Fruit fly (Drosophila melanogaster) whole organism, embryonic: ENCODE measurements around the gene S6KL.

ENCODE experiments used
- ATbp ChIP-seq: fragments of 200-800 bp; sonication (Bioruptor generic); optimal IDR thresholded peaks from 2 replicates; lab custom pipeline; 2017; ENCODE audit warnings: missing biosample characterization, mild to moderate bottlenecking, missing genetic modification characterization, missing genetic modification reagents
- Awh ChIP-seq: fragments of 200-800 bp; sonication (Bioruptor generic); IDR thresholded peaks from 2 replicates; pipeline ENCODE4, ENCODE4 v1.3.6; 2022; ENCODE audit warnings: missing biosample characterization, missing genetic modification characterization
- Blimp-1 ChIP-seq: fragments of 200-800 bp; sonication (Bioruptor generic); optimal IDR thresholded peaks from 3 replicates; lab custom pipeline; 2018; ENCODE audit warnings: missing biosample characterization, missing genetic modification characterization, mild to moderate bottlenecking, moderate library complexity, missing genetic modification reagents
- BtbVII ChIP-seq: fragments of 200-800 bp; sonication (Bioruptor generic); optimal IDR thresholded peaks from 3 replicates; lab custom pipeline; 2017; ENCODE audit warnings: missing biosample characterization, mild to moderate bottlenecking, missing genetic modification characterization
- CG11247 ChIP-seq: fragments of 200-800 bp; sonication (Bioruptor generic); IDR thresholded peaks from 2 replicates; pipeline ENCODE4 v1.3.6; 2022; ENCODE audit warnings: missing biosample characterization, missing genetic modification characterization
- CG13894 ChIP-seq: fragments of 200-800 bp; sonication (Bioruptor generic); optimal IDR thresholded peaks from 3 replicates; lab custom pipeline; 2018; ENCODE audit warnings: missing biosample characterization, mild to moderate bottlenecking, missing genetic modification characterization, moderate library complexity
- CG1529 ChIP-seq: fragments of 200-800 bp; sonication (Bioruptor generic); optimal IDR thresholded peaks from 3 replicates; lab custom pipeline; 2018; ENCODE audit warnings: missing biosample characterization, missing genetic modification characterization
- CG18262 ChIP-seq: fragments of 200-800 bp; optimal IDR thresholded peaks from 3 replicates; lab custom pipeline; 2019; ENCODE audit warnings: missing biosample characterization, mild to moderate bottlenecking, missing genetic modification characterization, moderate library complexity
- CG1832 ChIP-seq: fragments of 200-800 bp; sonication (Bioruptor generic); optimal IDR thresholded peaks from 2 replicates; lab custom pipeline; 2017; ENCODE audit warnings: missing biosample characterization, mild to moderate bottlenecking, missing genetic modification characterization, inconsistent platforms
- CG2202 ChIP-seq: fragments of 200-800 bp; sonication (Bioruptor generic); optimal IDR thresholded peaks from 2 replicates; lab custom pipeline; 2018; ENCODE audit warnings: missing biosample characterization, mild to moderate bottlenecking, missing genetic modification characterization
- CG2889 ChIP-seq: fragments of 200-800 bp; sonication (Bioruptor generic); IDR thresholded peaks from 3 replicates; pipeline ENCODE4 v1.3.6; 2022; ENCODE audit warnings: missing biosample characterization, missing genetic modification characterization
- CG31441 ChIP-seq: fragments of 200-800 bp; sonication (Bioruptor generic); IDR thresholded peaks from 2 replicates; pipeline ENCODE4 v1.3.6; 2022; ENCODE audit warnings: missing biosample characterization, missing genetic modification characterization
- CG4854 ChIP-seq: fragments of 200-800 bp; sonication (Bioruptor generic); optimal IDR thresholded peaks from 2 replicates; lab custom pipeline; 2016; ENCODE audit warnings: missing biosample characterization, missing genetic modification characterization, inconsistent platforms
- CG7963 ChIP-seq: fragments of 200-800 bp; sonication (Bioruptor generic); IDR thresholded peaks from 3 replicates; pipeline ENCODE4 v1.3.6; 2022; ENCODE audit warnings: missing biosample characterization, missing genetic modification characterization; ENCODE audit not compliant: partially characterized antibody
- CG8089 ChIP-seq: fragments of 200-800 bp; sonication (Bioruptor generic); optimal IDR thresholded peaks from 3 replicates; lab custom pipeline; 2016; ENCODE audit warnings: missing biosample characterization, missing genetic modification characterization
- CG9876 ChIP-seq: fragments of 200-800 bp; sonication (Bioruptor generic); optimal IDR thresholded peaks from 2 replicates; lab custom pipeline; 2016; ENCODE audit warnings: missing biosample characterization, missing genetic modification characterization
- CTCF ChIP-seq: fragments of 200-800 bp; sonication (Bioruptor generic); optimal IDR thresholded peaks from 2 replicates; lab custom pipeline; 2017; ENCODE audit warnings: missing biosample characterization, mild to moderate bottlenecking, missing genetic modification characterization, moderate library complexity
- D ChIP-seq, 2 experiments: fragments of 200-800 bp in 1 of 2; fragments of >200 bp in 1 of 2; sonication (Bioruptor generic) in 1 of 2; optimal IDR thresholded peaks; 2 replicates in 1 of 2; 3 replicates in 1 of 2; lab custom pipeline; 2017; ENCODE audit warnings: mild to moderate bottlenecking in 1 of 2, missing biosample characterization in 1 of 2, missing genetic modification characterization in 1 of 2, missing genetic modification reagents in 1 of 2
- Dfd ChIP-seq, 2 experiments: fragments of >200 bp; optimal IDR thresholded peaks; 2 replicates each; lab custom pipeline; 2017; ENCODE audit warnings: missing biosample characterization in 2 of 2, missing genetic modification characterization in 2 of 2
- Elba2 ChIP-seq: fragments of 200-800 bp; sonication (Bioruptor generic); optimal IDR thresholded peaks from 3 replicates; lab custom pipeline; 2016; ENCODE audit warnings: missing biosample characterization, missing genetic modification characterization
- HmgD ChIP-seq: fragments of 200-800 bp; sonication (Bioruptor generic); optimal IDR thresholded peaks from 3 replicates; lab custom pipeline; 2016; ENCODE audit warnings: missing biosample characterization, missing genetic modification characterization
- Hr51 ChIP-seq, 2 experiments: fragments of 200-800 bp; sonication (Bioruptor generic); optimal IDR thresholded peaks; 2 replicates in 1 of 2; 3 replicates in 1 of 2; lab custom pipeline; 2016 to 2018; ENCODE audit warnings: missing biosample characterization in 2 of 2, missing genetic modification characterization in 2 of 2, mild to moderate bottlenecking in 1 of 2, moderate library complexity in 1 of 2
- Kr ChIP-seq: fragments of 200-800 bp; sonication (Bioruptor generic); optimal IDR thresholded peaks from 2 replicates; lab custom pipeline; 2017; ENCODE audit warnings: missing biosample characterization, mild to moderate bottlenecking, missing genetic modification characterization
- Lim3 ChIP-seq: fragments of 200-800 bp; sonication (Bioruptor generic); IDR thresholded peaks from 2 replicates; pipeline ENCODE4 v1.3.6; 2022; ENCODE audit warnings: missing biosample characterization, missing genetic modification characterization
- NK7.1 ChIP-seq: fragments of 200-800 bp; sonication (Bioruptor generic); optimal IDR thresholded peaks from 3 replicates; lab custom pipeline; 2016; ENCODE audit warnings: missing biosample characterization, missing genetic modification characterization
- Oli ChIP-seq: fragments of 200-800 bp; sonication (Bioruptor generic); optimal IDR thresholded peaks from 2 replicates; lab custom pipeline; 2018; ENCODE audit warnings: missing biosample characterization, mild to moderate bottlenecking, missing genetic modification characterization, moderate library complexity
- Side ChIP-seq: fragments of 200-800 bp; sonication (Bioruptor generic); optimal IDR thresholded peaks from 2 replicates; lab custom pipeline; 2016; ENCODE audit warnings: missing biosample characterization, missing genetic modification characterization
- Spps ChIP-seq: fragments of 200-800 bp; sonication (Bioruptor generic); optimal IDR thresholded peaks from 2 replicates; lab custom pipeline; 2018; ENCODE audit warnings: missing biosample characterization, mild to moderate bottlenecking, missing genetic modification characterization
- Taf1 ChIP-seq: fragments of 200-800 bp; sonication (Bioruptor generic); IDR thresholded peaks from 2 replicates; pipeline ENCODE4 v1.3.6; 2022; ENCODE audit warnings: missing biosample characterization, missing genetic modification characterization
- ap ChIP-seq: fragments of 200-800 bp; sonication (Bioruptor generic); IDR thresholded peaks from 2 replicates; pipeline ENCODE4 v1.3.6; 2022; ENCODE audit warnings: missing biosample characterization, missing genetic modification characterization
- bsh ChIP-seq, 2 experiments: fragments of 200-800 bp; sonication (Bioruptor generic); optimal IDR thresholded peaks; 2 replicates each; lab custom pipeline; 2017 to 2018; ENCODE audit warnings: mild to moderate bottlenecking in 2 of 2, missing biosample characterization in 2 of 2, missing genetic modification characterization in 2 of 2, moderate library complexity in 1 of 2
- da ChIP-seq: fragments of 200-800 bp; sonication (Bioruptor generic); optimal IDR thresholded peaks from 2 replicates; lab custom pipeline; 2016; ENCODE audit warnings: missing biosample characterization, missing genetic modification characterization
- dati ChIP-seq: fragments of 200-800 bp; sonication (Bioruptor generic); IDR thresholded peaks from 2 replicates; pipeline ENCODE4 v1.3.6; 2022; ENCODE audit warnings: missing biosample characterization, missing genetic modification characterization
- dpn ChIP-seq, 2 experiments: fragments of 200-800 bp; sonication (Bioruptor generic); optimal IDR thresholded peaks; 3 replicates each; lab custom pipeline; 2016; ENCODE audit warnings: missing biosample characterization in 2 of 2, missing genetic modification characterization in 2 of 2
- ftz-f1 ChIP-seq: fragments of 200-800 bp; sonication (Bioruptor generic); optimal IDR thresholded peaks from 2 replicates; lab custom pipeline; 2016; ENCODE audit warnings: missing biosample characterization, missing genetic modification characterization
- gem ChIP-seq: fragments of 200-800 bp; sonication (Bioruptor generic); optimal IDR thresholded peaks from 2 replicates; lab custom pipeline; 2019; ENCODE audit warnings: missing biosample characterization, mild to moderate bottlenecking, missing genetic modification characterization, moderate library complexity
- gt ChIP-seq: fragments of 200-800 bp; sonication (Bioruptor generic); IDR thresholded peaks from 2 replicates; pipeline ENCODE4 v1.3.6; 2022; ENCODE audit warnings: missing biosample characterization, missing genetic modification characterization
- h ChIP-seq: fragments of >200 bp; optimal IDR thresholded peaks from 2 replicates; lab custom pipeline; 2017
- insv ChIP-seq, 2 experiments: fragments of 200-800 bp; sonication (Bioruptor generic); optimal IDR thresholded peaks; 3 replicates each; lab custom pipeline; 2016 to 2018; ENCODE audit warnings: missing biosample characterization in 2 of 2, missing genetic modification characterization in 2 of 2
- ken ChIP-seq: fragments of 200-800 bp; sonication (Bioruptor generic); IDR thresholded peaks from 3 replicates; pipeline ENCODE4 v1.3.6; 2022; ENCODE audit warnings: missing biosample characterization, missing genetic modification characterization
- klu ChIP-seq: fragments of 200-800 bp; sonication (Bioruptor generic); IDR thresholded peaks from 2 replicates; pipeline ENCODE4 v1.3.6; 2022; ENCODE audit warnings: missing biosample characterization, missing genetic modification characterization
- lab ChIP-seq: fragments of 200-800 bp; sonication (Bioruptor generic); optimal IDR thresholded peaks from 3 replicates; lab custom pipeline; 2017; ENCODE audit warnings: missing biosample characterization, missing genetic modification characterization, mild to moderate bottlenecking, moderate library complexity, missing genetic modification reagents
- onecut ChIP-seq: fragments of 200-800 bp; sonication (Bioruptor generic); IDR thresholded peaks from 2 replicates; pipeline ENCODE4 v1.3.6; 2022; ENCODE audit warnings: missing biosample characterization, missing genetic modification characterization
- otp ChIP-seq: fragments of 200-800 bp; sonication (Bioruptor generic); IDR thresholded peaks from 3 replicates; pipeline ENCODE4, ENCODE4 v1.3.6; 2022; ENCODE audit warnings: missing biosample characterization, missing genetic modification characterization
- psq ChIP-seq: fragments of 200-800 bp; sonication (Bioruptor generic); optimal IDR thresholded peaks from 2 replicates; lab custom pipeline; 2017; ENCODE audit warnings: missing biosample characterization, missing genetic modification characterization
- pum ChIP-seq: fragments of 200-800 bp; sonication (Bioruptor generic); optimal IDR thresholded peaks from 2 replicates; lab custom pipeline; 2016; ENCODE audit warnings: missing biosample characterization, missing genetic modification characterization
- sens ChIP-seq: fragments of 200-800 bp; sonication (Bioruptor generic); peaks from one replicate; lab custom pipeline; 2016; ENCODE audit warnings: missing biosample characterization, missing genetic modification characterization
- slou ChIP-seq: fragments of 200-800 bp; sonication (Bioruptor generic); optimal IDR thresholded peaks from 3 replicates; lab custom pipeline; 2016; ENCODE audit warnings: missing biosample characterization, missing genetic modification characterization

Gene S6KL

DNA sequence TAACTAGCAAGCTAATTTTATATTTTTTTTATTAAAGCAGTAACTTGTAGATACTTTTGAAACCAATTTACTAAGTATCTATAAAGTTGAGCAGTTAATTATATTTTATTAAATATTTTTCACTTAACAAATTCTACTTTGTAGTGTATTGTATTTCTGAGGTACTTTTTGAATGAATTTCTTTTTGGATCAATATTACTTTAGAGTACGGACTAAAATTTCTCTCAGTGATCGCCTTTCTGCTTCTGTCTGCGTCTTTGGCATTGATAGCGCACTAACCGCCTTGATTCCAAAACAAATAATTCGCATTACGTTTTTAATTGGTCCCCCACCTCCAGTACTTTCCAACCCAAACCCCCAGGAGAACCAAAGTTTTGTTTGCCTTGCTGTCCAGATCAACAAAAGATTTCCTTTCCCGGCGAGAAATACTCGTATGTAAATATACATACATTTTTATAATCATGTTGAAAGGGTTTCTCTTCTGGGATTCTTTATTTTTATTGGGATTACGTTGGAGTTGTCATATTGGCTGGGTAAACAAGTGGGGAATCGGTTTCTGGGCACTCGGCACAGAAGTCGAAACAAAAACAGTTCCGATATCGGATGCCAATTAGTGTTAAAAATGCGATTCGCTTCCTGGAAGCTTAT lies 50.8 kb downstream of the S6KL start (continued):
- no peak for TF ChIP-seq ap (GFP tag; lab: Robert Waterston, UW)
- no peak for TF ChIP-seq CG9876 (GFP tag; lab: Kevin White, UChicago)
- TF ChIP-seq pum: no peak
- peak; percentile 43 for TF ChIP-seq lab (GFP tag; lab: Kevin White, UChicago)
- no peak for TF ChIP-seq CG31441
- TF ChIP-seq bsh (GFP tag; optimal IDR thresholded peaks at IDR 0.05; lab: Kevin White, UChicago): peak in 1 of 2 experiments; percentile 26
- TF ChIP-seq sens (GFP tag; lab: Kevin White, UChicago): peak; percentile 61
- TF ChIP-seq Blimp-1 (GFP tag; lab: Kevin White, UChicago): peak; percentile 2
- peak; percentile 2 for TF ChIP-seq CG1529 (GFP tag; lab: Kevin White, UChicago)
- no peak for TF ChIP-seq Elba2 (GFP tag; lab: Kevin White, UChicago)
- TF ChIP-seq Taf1 (GFP tag; lab: Robert Waterston, UW): no peak
- TF ChIP-seq BtbVII (GFP tag; lab: Kevin White, UChicago): peak; percentile 8
- TF ChIP-seq CG18262 (tag; lab: Kevin White, UChicago): peak; percentile 13
- peak; percentile 45 for TF ChIP-seq ATbp (GFP tag; lab: Kevin White, UChicago)
- no peak for TF ChIP-seq otp (GFP tag; lab: Robert Waterston, UW)
- no peak for TF ChIP-seq da (GFP tag; lab: Kevin White, UChicago)
- peak; percentile 9 for TF ChIP-seq gem (tag; lab: Kevin White, UChicago)

DNA sequence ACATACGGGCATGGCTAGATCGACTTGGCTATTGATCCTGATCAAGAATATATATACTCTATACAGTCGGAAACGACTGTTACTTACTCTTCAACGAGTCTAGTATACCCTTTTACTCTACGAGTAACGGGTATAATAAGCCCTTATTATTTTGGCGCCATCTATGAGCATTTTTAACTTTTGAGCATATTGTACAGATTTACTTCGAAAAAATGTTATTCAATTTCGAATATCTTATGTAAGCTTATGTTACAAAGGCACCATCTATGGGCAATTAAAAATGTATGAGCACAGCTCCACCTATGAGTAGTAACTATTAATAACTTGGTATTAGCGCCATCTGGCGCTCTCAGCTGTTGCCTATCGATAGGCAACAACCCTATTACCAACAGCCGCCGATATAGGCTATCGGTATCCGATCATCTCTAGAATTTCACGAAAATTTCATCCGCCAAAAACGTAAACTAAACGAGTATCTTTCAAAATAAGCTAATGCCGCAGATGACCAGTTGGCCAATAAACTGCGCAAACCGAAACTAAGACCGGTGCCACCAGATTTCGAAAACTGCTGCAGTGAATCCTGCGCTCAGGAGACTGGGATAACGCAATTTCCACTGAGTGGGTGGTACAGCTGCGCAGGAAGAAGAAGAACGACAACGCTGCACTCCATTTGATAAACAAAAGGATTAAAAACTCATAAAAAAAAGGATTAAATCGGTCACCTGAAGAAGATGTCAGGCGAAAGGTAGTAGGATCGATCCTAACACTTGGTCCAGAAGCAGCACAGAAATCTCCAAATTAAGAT lies 55.2 kb downstream of the S6KL start, which contains the start of gene htk:
TSS of gene htk (plus strand) at position 435 of the 805 bp plus-strand sequence.
- no peak for TF ChIP-seq psq (GFP tag; lab: Kevin White, UChicago)
- TF ChIP-seq Side (GFP tag; lab: Kevin White, UChicago): peak; percentile 73
- no peak for TF ChIP-seq ftz-f1 (GFP tag; lab: Kevin White, UChicago)
- TF ChIP-seq Oli (tag; lab: Kevin White, UChicago): peak; percentile 9
- no peak for TF ChIP-seq Lim3 (GFP tag; lab: Robert Waterston, UW)
- TF ChIP-seq slou (GFP tag; lab: Kevin White, UChicago): no peak
- TF ChIP-seq dati (GFP tag; lab: Robert Waterston, UW): no peak
- peak; percentile 51; the same call in 1 of the 2 replicates for TF ChIP-seq Awh
- peak; percentile 77 for TF ChIP-seq CG11247 (GFP tag; lab: Robert Waterston, UW)
- TF ChIP-seq dpn (GFP tag; optimal IDR thresholded peaks at IDR 0.05; lab: Kevin White, UChicago): peak; percentile 75 to 81
- TF ChIP-seq CG2202: no peak
- TF ChIP-seq CG8089 (GFP tag; lab: Kevin White, UChicago): peak; percentile 66
- TF ChIP-seq CG7963 (GFP tag; lab: Robert Waterston, UW): peak; percentile 83
- TF ChIP-seq insv (GFP tag; optimal IDR thresholded peaks at IDR 0.05; lab: Kevin White, UChicago): peak in 1 of 2 experiments; percentile 71
- TF ChIP-seq Taf1 (GFP tag; lab: Robert Waterston, UW): peak; percentile 32; the same call in 1 of the 2 replicates
- no peak for TF ChIP-seq gt (GFP tag; lab: Robert Waterston, UW)
- TF ChIP-seq CG13894 (tag; lab: Kevin White, UChicago): peak; percentile 93
- TF ChIP-seq CG1832 (GFP tag; lab: Kevin White, UChicago): no peak
- no peak for TF ChIP-seq Dfd (GFP tag; optimal IDR thresholded peaks at IDR 0.05; lab: Kevin White, UChicago)
- no peak; the same call in 1 of the 2 replicates for TF ChIP-seq klu (GFP tag; lab: Robert Waterston, UW)
- TF ChIP-seq ken (GFP tag; lab: Robert Waterston, UW): peak; percentile 68
- TF ChIP-seq h (lab: Kevin White, UChicago): no peak
- peak; percentile 40 to 71 for TF ChIP-seq Hr51 (GFP tag; optimal IDR thresholded peaks at IDR 0.05; lab: Kevin White, UChicago)
- no peak for TF ChIP-seq CG2889 (GFP tag; lab: Robert Waterston, UW)
- peak; percentile 91 for TF ChIP-seq HmgD
- peak; percentile 57 for TF ChIP-seq Kr (GFP tag; lab: Kevin White, UChicago)
- TF ChIP-seq NK7.1 (GFP tag; lab: Kevin White, UChicago): peak; percentile 25
- no peak for TF ChIP-seq Spps (tag; lab: Kevin White, UChicago)
- TF ChIP-seq D (optimal IDR thresholded peaks at IDR 0.05; lab: Kevin White, UChicago): no peak
- TF ChIP-seq D (GFP tag; optimal IDR thresholded peaks at IDR 0.05; lab: Kevin White, UChicago): no peak
- peak; percentile 71 for TF ChIP-seq onecut (GFP tag; lab: Robert Waterston, UW)
- peak; percentile 18 for TF ChIP-seq CG4854
- TF ChIP-seq CTCF: peak; percentile 99
